Fruit fly (Drosophila melanogaster): ENCODE results near the gene Ibf1.
A peak's percentile ranks its signal among the peaks of the same experiment; 100 is the strongest.

Gene Ibf1

dm6 chr3R:9220064-9220864 lies 38.5 kb upstream of the Ibf1 start (continued):
- no peak for TF ChIP-seq sisA (GFP tag; IDR thresholded peaks at IDR 0.05)
- no peak for TF ChIP-seq dati (GFP tag; IDR thresholded peaks at IDR 0.05)
- TF ChIP-seq CG10565 (GFP tag; optimal IDR thresholded peaks at IDR 0.05) = no peak
- peak; percentile 11 for TF ChIP-seq slou (GFP tag; optimal IDR thresholded peaks at IDR 0.05)
- TF ChIP-seq dpn (GFP tag; optimal IDR thresholded peaks at IDR 0.05) = peak; percentile 36 to 40
- TF ChIP-seq kni (GFP tag; optimal IDR thresholded peaks at IDR 0.05) = peak; percentile 57
- peak; percentile 41 for TF ChIP-seq grau (tag; optimal IDR thresholded peaks at IDR 0.05)
- TF ChIP-seq danr (GFP tag; IDR thresholded peaks at IDR 0.05) = 0 out of 2 replicates have a peak, but pooled peaks have one; percentile 28
- TF ChIP-seq trem (tag; optimal IDR thresholded peaks at IDR 0.05) = peak; percentile 4
- TF ChIP-seq pan (optimal IDR thresholded peaks at IDR 0.05) = no peak
- peak in 1 of 2 experiments; percentile 32 for TF ChIP-seq pan (GFP tag; optimal IDR thresholded peaks at IDR 0.05 in 1 of 2, IDR thresholded peaks at IDR 0.05 in 1 of 2)
- TF ChIP-seq CG3163 (GFP tag; optimal IDR thresholded peaks at IDR 0.05) = peak; percentile 87
- TF ChIP-seq tup (GFP tag; optimal IDR thresholded peaks at IDR 0.05) = no peak
- TF ChIP-seq Doc3 (GFP tag; IDR thresholded peaks at IDR 0.05; ENCODE audit: partially characterized antibody) = no peak
- TF ChIP-seq bowl (GFP tag; IDR thresholded peaks at IDR 0.05) = no peak
- TF ChIP-seq CG11398 (GFP tag; optimal IDR thresholded peaks at IDR 0.05) = no peak
- 0 out of 4 replicates have a peak, but pooled peaks have one; percentile 66 for TF ChIP-seq chinmo (GFP tag; IDR thresholded peaks at IDR 0.05; ENCODE audit: partially characterized antibody)
- no peak for TF ChIP-seq CG10979 (tag; optimal IDR thresholded peaks at IDR 0.05)
- TF ChIP-seq CG9876 (GFP tag; optimal IDR thresholded peaks at IDR 0.05) = no peak
- TF ChIP-seq klu (GFP tag; IDR thresholded peaks at IDR 0.05) = no peak
- peak; percentile 63 for TF ChIP-seq ftz-f1 (GFP tag; optimal IDR thresholded peaks at IDR 0.05)
- peak; percentile 30; the same call in 1 of the 2 replicates for TF ChIP-seq CG10366 (GFP tag; IDR thresholded peaks at IDR 0.05)
- no peak; the same call in 1 of the 2 replicates for TF ChIP-seq MBD-R2 (GFP tag; IDR thresholded peaks at IDR 0.05)
- TF ChIP-seq NFAT (GFP tag; IDR thresholded peaks at IDR 0.05) = no peak; the same call in 1 of the 2 replicates
- TF ChIP-seq ab (GFP tag; optimal IDR thresholded peaks at IDR 0.05) = no peak
- TF ChIP-seq CG15514 (GFP tag; optimal IDR thresholded peaks at IDR 0.05) = no peak
- no peak for TF ChIP-seq CG13424 (tag; optimal IDR thresholded peaks at IDR 0.05)
- no peak for TF ChIP-seq jumu (GFP tag; optimal IDR thresholded peaks at IDR 0.05)
- TF ChIP-seq CG17612 (GFP tag; IDR thresholded peaks at IDR 0.05) = no peak
- TF ChIP-seq NK7.1 (GFP tag; optimal IDR thresholded peaks at IDR 0.05) = peak; percentile 44
- TF ChIP-seq fu2 (GFP tag; optimal IDR thresholded peaks at IDR 0.05) = peak; percentile 14
- TF ChIP-seq oc (tag; optimal IDR thresholded peaks at IDR 0.05) = peak; percentile 2
- TF ChIP-seq Deaf1 (tag; optimal IDR thresholded peaks at IDR 0.05) = peak; percentile 54
- no peak for TF ChIP-seq CTCF (GFP tag; optimal IDR thresholded peaks at IDR 0.05)
- TF ChIP-seq ci (GFP tag; IDR thresholded peaks at IDR 0.05) = peak; percentile 22; the same call in 1 of the 3 replicates
- TF ChIP-seq gem (tag; optimal IDR thresholded peaks at IDR 0.05) = peak; percentile 67
- peak; percentile 89 for TF ChIP-seq Med (GFP tag)
- TF ChIP-seq CG31388 (GFP tag; optimal IDR thresholded peaks at IDR 0.05) = no peak
- TF ChIP-seq Scr (GFP tag; IDR thresholded peaks at IDR 0.05; ENCODE audit: partially characterized antibody) = peak; percentile 12; the same call in 1 of the 2 replicates
- TF ChIP-seq nmo (GFP tag; optimal IDR thresholded peaks at IDR 0.05) = no peak
- peak; percentile 21 for TF ChIP-seq CG12299 (tag; optimal IDR thresholded peaks at IDR 0.05)
- TF ChIP-seq Xrp1 (GFP tag; IDR thresholded peaks at IDR 0.05) = peak; percentile 58; the same call in 1 of the 2 replicates
- no peak for TF ChIP-seq CG14965 (GFP tag; optimal IDR thresholded peaks at IDR 0.05; ENCODE audit: borderline replicate concordance)
- peak; percentile 37 for TF ChIP-seq HHEX (GFP tag; optimal IDR thresholded peaks at IDR 0.05)
- no peak for TF ChIP-seq CG4707 (GFP tag; optimal IDR thresholded peaks at IDR 0.05)
- no peak for TF ChIP-seq Ravus (GFP tag; IDR thresholded peaks at IDR 0.05)
- peak; percentile 86 for TF ChIP-seq Elba2 (GFP tag; optimal IDR thresholded peaks at IDR 0.05)
- TF ChIP-seq disco-r (GFP tag; optimal IDR thresholded peaks at IDR 0.05) = no peak
- peak; percentile 62 for TF ChIP-seq CG18599 (GFP tag; optimal IDR thresholded peaks at IDR 0.05)
- TF ChIP-seq Atf-2 (GFP tag; optimal IDR thresholded peaks at IDR 0.05) = peak; percentile 18
